Worm (Caenorhabditis elegans) whole organism, early embryonic: Measurements from ENCODE around the gene M163.5.

ENCODE experiments used
- aly-1 ChIP-seq: sonication (generic microtip); optimal IDR thresholded peaks from 2 replicates; lab custom pipeline; 2016; ENCODE audit warnings: missing genetic modification characterization, missing compliant biosample characterization
- ama-1 ChIP-seq: fragments of 150-350 bp; optimal IDR thresholded peaks from 2 replicates; lab custom pipeline; 2014
- hmg-4 ChIP-seq: fragments of 200-800 bp; sonication (Bioruptor generic); optimal IDR thresholded peaks from 2 replicates; lab custom pipeline; 2018; ENCODE audit warnings: mild to moderate bottlenecking, missing genetic modification characterization, missing compliant biosample characterization
- pes-1 ChIP-seq: fragments of 200-800 bp; sonication (Bioruptor generic); IDR thresholded peaks from 2 replicates; pipeline ENCODE4 v1.3.6; 2022; ENCODE audit warnings: missing genetic modification reagents, missing genetic modification characterization, missing compliant biosample characterization

DNA sequence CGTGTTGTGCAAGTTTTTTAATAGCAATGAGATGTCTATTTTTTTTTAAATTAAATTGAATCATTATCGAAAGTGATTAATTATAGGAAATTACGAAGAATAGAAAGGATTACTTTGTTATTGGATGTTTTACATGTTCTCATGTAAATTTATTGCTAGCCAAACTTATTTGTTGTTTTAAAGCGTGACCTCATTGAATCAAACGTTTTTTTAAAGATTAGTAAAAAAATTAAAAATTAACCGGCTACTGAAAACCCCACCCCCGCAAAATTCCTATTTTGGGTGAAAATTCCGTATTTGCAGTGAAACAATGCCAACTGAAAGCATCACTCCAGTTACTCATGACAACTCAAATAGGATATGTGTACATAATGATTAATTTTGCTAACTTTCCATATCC lies 11.0 kb downstream of the M163.5 start, which contains the start of gene M163.8:
- TF ChIP-seq ama-1 (lab: Kevin White, UChicago) = no peak
- TF ChIP-seq hmg-4 = no peak
- no peak for TF ChIP-seq aly-1
- no peak for TF ChIP-seq pes-1
